Fruit fly (Drosophila melanogaster) whole organism, embryonic: Measurements from ENCODE around the gene CG14805.

Experiments used
- Bteb2 ChIP-seq: fragments of 200-800 bp; sonication (Bioruptor generic); optimal IDR thresholded peaks from 2 replicates; lab custom pipeline; 2016; ENCODE audit warnings: missing biosample characterization, missing genetic modification characterization
- CG12236 ChIP-seq: fragments of 200-800 bp; sonication (Bioruptor generic); optimal IDR thresholded peaks from 2 replicates; lab custom pipeline; 2016; ENCODE audit warnings: missing biosample characterization, missing genetic modification characterization
- CG12391 ChIP-seq: fragments of 200-800 bp; sonication (Bioruptor generic); optimal IDR thresholded peaks from 3 replicates; lab custom pipeline; 2018; ENCODE audit warnings: missing biosample characterization, mild to moderate bottlenecking, missing genetic modification characterization, moderate library complexity
- CG12769 ChIP-seq: fragments of 200-800 bp; sonication (Bioruptor generic); optimal IDR thresholded peaks from 2 replicates; lab custom pipeline; 2019; ENCODE audit warnings: missing biosample characterization, mild to moderate bottlenecking, missing genetic modification characterization, moderate library complexity
- CG13894 ChIP-seq: fragments of 200-800 bp; sonication (Bioruptor generic); optimal IDR thresholded peaks from 3 replicates; lab custom pipeline; 2018; ENCODE audit warnings: missing biosample characterization, mild to moderate bottlenecking, missing genetic modification characterization, moderate library complexity
- CG14050 ChIP-seq: fragments of 200-800 bp; sonication (Bioruptor generic); IDR thresholded peaks from 3 replicates; pipeline ENCODE4 v1.3.6; 2022; ENCODE audit warnings: missing biosample characterization, missing genetic modification characterization
- CG1529 ChIP-seq: fragments of 200-800 bp; sonication (Bioruptor generic); optimal IDR thresholded peaks from 3 replicates; lab custom pipeline; 2018; ENCODE audit warnings: missing biosample characterization, missing genetic modification characterization
- CG30403 ChIP-seq: fragments of 200-800 bp; sonication (Bioruptor generic); optimal IDR thresholded peaks from 3 replicates; lab custom pipeline; 2016; ENCODE audit warnings: missing biosample characterization, missing genetic modification characterization
- CG3065 ChIP-seq: fragments of 200-800 bp; sonication (Bioruptor generic); optimal IDR thresholded peaks from 2 replicates; lab custom pipeline; 2016; ENCODE audit warnings: missing biosample characterization, missing genetic modification characterization
- CG34376 ChIP-seq: fragments of 200-800 bp; sonication (Bioruptor generic); optimal IDR thresholded peaks from 2 replicates; lab custom pipeline; 2018; ENCODE audit warnings: missing biosample characterization, mild to moderate bottlenecking, missing genetic modification characterization
- CG6175 ChIP-seq: fragments of 200-800 bp; sonication (Bioruptor generic); IDR thresholded peaks from 3 replicates; pipeline ENCODE4 v1.3.6; 2022; ENCODE audit warnings: missing biosample characterization, missing genetic modification characterization
- CG7271 ChIP-seq: fragments of 200-800 bp; sonication (Bioruptor generic); optimal IDR thresholded peaks from 2 replicates; lab custom pipeline; 2018; ENCODE audit warnings: missing biosample characterization, mild to moderate bottlenecking, missing genetic modification characterization, moderate library complexity
- Dbx ChIP-seq: fragments of 200-800 bp; sonication (Bioruptor generic); IDR thresholded peaks from 3 replicates; pipeline ENCODE4 v1.3.6; 2022; ENCODE audit warnings: missing biosample characterization, missing genetic modification characterization
- Deaf1 ChIP-seq: fragments of 200-800 bp; optimal IDR thresholded peaks from 3 replicates; lab custom pipeline; 2019; ENCODE audit warnings: missing biosample characterization, mild to moderate bottlenecking, missing genetic modification characterization, moderate library complexity
- Drgx ChIP-seq: fragments of 200-800 bp; sonication (Bioruptor generic); IDR thresholded peaks from 2 replicates; pipeline ENCODE4 v1.3.6; 2022; ENCODE audit warnings: missing biosample characterization, missing genetic modification characterization
- HmgD ChIP-seq: fragments of 200-800 bp; sonication (Bioruptor generic); optimal IDR thresholded peaks from 3 replicates; lab custom pipeline; 2016; ENCODE audit warnings: missing biosample characterization, missing genetic modification characterization
- Med ChIP-seq: fragments of 200-800 bp; sonication (Bioruptor generic); peaks from one replicate; lab custom pipeline; 2016; ENCODE audit warnings: missing biosample characterization, missing genetic modification characterization, mild to moderate bottlenecking, inconsistent platforms, moderate library complexity
- NFAT ChIP-seq: fragments of 200-800 bp; sonication (Bioruptor generic); IDR thresholded peaks from 2 replicates; pipeline ENCODE4 v1.3.6; 2022; ENCODE audit warnings: missing biosample characterization, missing genetic modification characterization
- Optix ChIP-seq: fragments of 200-800 bp; sonication (Bioruptor generic); IDR thresholded peaks from 3 replicates; pipeline ENCODE4 v1.3.6; 2022; ENCODE audit warnings: missing biosample characterization, missing genetic modification characterization
- Six4 ChIP-seq: fragments of 200-800 bp; sonication (Bioruptor generic); optimal IDR thresholded peaks from 2 replicates; lab custom pipeline; 2016; ENCODE audit warnings: missing biosample characterization, missing genetic modification characterization
- Xbp1 ChIP-seq: fragments of 200-800 bp; sonication (Bioruptor generic); optimal IDR thresholded peaks from 3 replicates; lab custom pipeline; 2016; ENCODE audit warnings: missing biosample characterization, mild to moderate bottlenecking, missing genetic modification characterization
- al ChIP-seq: fragments of 200-800 bp; sonication (Bioruptor generic); IDR thresholded peaks from 2 replicates; pipeline ENCODE4 v1.3.6; 2022; ENCODE audit warnings: missing biosample characterization, missing genetic modification characterization
- bcd ChIP-seq: fragments of 200-800 bp; sonication (Bioruptor generic); optimal IDR thresholded peaks from 2 replicates; lab custom pipeline; 2017; ENCODE audit warnings: missing biosample characterization, mild to moderate bottlenecking, missing genetic modification characterization
- cad ChIP-seq: fragments of >200 bp; optimal IDR thresholded peaks from 2 replicates; lab custom pipeline; 2017; ENCODE audit warnings: missing biosample characterization, missing genetic modification characterization
- cg ChIP-seq: fragments of 200-800 bp; sonication (Bioruptor generic); optimal IDR thresholded peaks from 3 replicates; lab custom pipeline; 2019; ENCODE audit warnings: missing biosample characterization, mild to moderate bottlenecking, missing genetic modification characterization, moderate library complexity
- corto ChIP-seq: fragments of 200-800 bp; sonication (Bioruptor generic); optimal IDR thresholded peaks from 2 replicates; lab custom pipeline; 2016; ENCODE audit warnings: missing biosample characterization, mild to moderate bottlenecking, missing genetic modification characterization, moderate library complexity
- crol ChIP-seq: fragments of 200-800 bp; sonication (Bioruptor generic); IDR thresholded peaks from 2 replicates; pipeline ENCODE4 v1.3.6; 2022; ENCODE audit warnings: missing biosample characterization, missing genetic modification characterization
- disco-r ChIP-seq: fragments of 200-800 bp; sonication (Bioruptor generic); optimal IDR thresholded peaks from 2 replicates; lab custom pipeline; 2016; ENCODE audit warnings: missing biosample characterization, missing genetic modification characterization
- fd102C ChIP-seq: fragments of 200-800 bp; sonication (Bioruptor generic); optimal IDR thresholded peaks from 2 replicates; lab custom pipeline; 2018; ENCODE audit warnings: missing biosample characterization, mild to moderate bottlenecking, missing genetic modification characterization, moderate library complexity
- grau ChIP-seq: fragments of 200-800 bp; optimal IDR thresholded peaks from 3 replicates; lab custom pipeline; 2019; ENCODE audit warnings: missing biosample characterization, mild to moderate bottlenecking, missing genetic modification characterization, moderate library complexity
- gsb ChIP-seq: fragments of 200-800 bp; sonication (Bioruptor generic); IDR thresholded peaks from 2 replicates; pipeline ENCODE4 v1.3.6; 2022; ENCODE audit warnings: missing biosample characterization, missing genetic modification characterization
- hth ChIP-seq: fragments of >200 bp; optimal IDR thresholded peaks from 2 replicates; lab custom pipeline; 2017; ENCODE audit warnings: inconsistent platforms
- lbe ChIP-seq: fragments of 200-800 bp; sonication (Bioruptor generic); optimal IDR thresholded peaks from 2 replicates; lab custom pipeline; 2016; ENCODE audit warnings: missing biosample characterization, mild to moderate bottlenecking, missing genetic modification characterization
- lmd ChIP-seq: fragments of 200-800 bp; sonication (Bioruptor generic); IDR thresholded peaks from 2 replicates; pipeline ENCODE4 v1.3.6; 2022; ENCODE audit warnings: missing biosample characterization, missing genetic modification characterization
- pfk ChIP-seq: fragments of 200-800 bp; sonication (Bioruptor generic); optimal IDR thresholded peaks from 2 replicates; lab custom pipeline; 2018; ENCODE audit warnings: missing biosample characterization, mild to moderate bottlenecking, missing genetic modification characterization, moderate library complexity
- pros ChIP-seq: fragments of 200-800 bp; sonication (Bioruptor generic); optimal IDR thresholded peaks from 3 replicates; lab custom pipeline; 2019; ENCODE audit warnings: missing biosample characterization, mild to moderate bottlenecking, missing genetic modification characterization, moderate library complexity
- stwl ChIP-seq: fragments of 200-800 bp; sonication (Bioruptor generic); optimal IDR thresholded peaks from 3 replicates; lab custom pipeline; 2018; ENCODE audit warnings: missing biosample characterization, mild to moderate bottlenecking, missing genetic modification characterization, moderate library complexity
- tll ChIP-seq, 2 experiments: fragments of 200-800 bp in 1 of 2; fragments of >200 bp in 1 of 2; sonication (Bioruptor generic) in 1 of 2; optimal IDR thresholded peaks; 2 replicates each; lab custom pipeline; 2017 to 2019; ENCODE audit warnings: missing biosample characterization in 2 of 2, missing genetic modification characterization in 2 of 2, mild to moderate bottlenecking in 1 of 2, moderate library complexity in 1 of 2
- z ChIP-seq: fragments of 200-800 bp; sonication (Bioruptor generic); IDR thresholded peaks from 3 replicates; pipeline ENCODE4 v1.3.6; 2022; ENCODE audit warnings: missing biosample characterization, missing genetic modification characterization

Gene CG14805

DNA sequence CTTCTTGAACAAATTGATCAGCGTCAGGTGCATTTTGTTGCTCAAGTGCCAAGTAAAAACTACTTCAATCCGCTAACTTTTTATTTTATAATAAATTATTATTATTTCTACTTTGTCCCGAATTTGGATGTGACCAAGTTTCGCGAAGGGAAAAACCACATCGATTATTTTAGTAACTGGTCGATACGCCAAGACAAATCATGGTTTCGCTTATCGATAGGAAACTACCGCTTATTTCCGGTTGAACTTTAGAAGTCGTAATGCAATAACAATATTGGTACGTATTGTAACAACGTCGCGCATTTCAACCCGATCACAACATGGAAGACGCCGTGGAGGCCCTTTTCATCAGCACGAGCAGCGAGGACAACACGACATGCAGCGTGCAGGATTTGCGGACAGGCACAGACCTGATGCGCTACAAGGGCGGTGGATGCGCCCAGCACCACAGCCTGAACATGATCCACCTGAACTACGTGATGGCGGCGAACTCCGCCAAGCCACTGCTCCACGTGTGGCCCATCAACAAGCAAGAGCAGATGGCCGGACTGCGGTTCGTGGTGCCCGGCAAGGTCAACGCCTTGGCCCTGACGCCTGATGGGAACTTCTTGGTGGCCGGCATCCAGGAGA is at the start of gene CG14805, which contains the start of gene CG14817 (continued):
- TF ChIP-seq Deaf1 (peak; percentile 30), CG12391 (tag; lab: Kevin White, UChicago) (peak; percentile 76), disco-r (GFP tag; lab: Kevin White, UChicago) (peak; percentile 15), pfk (GFP tag; lab: Kevin White, UChicago) (peak; percentile 74), fd102C (GFP tag; lab: Kevin White, UChicago) (peak; percentile 14), Bteb2 (GFP tag; lab: Kevin White, UChicago) (peak; percentile 16), CG12769 (no peak), cg (GFP tag; lab: Kevin White, UChicago) (no peak), CG34376 (GFP tag; lab: Kevin White, UChicago) (peak; percentile 94), hth (lab: Kevin White, UChicago) (no peak), al (GFP tag; lab: Robert Waterston, UW) (no peak; the same call in 1 of the 2 replicates), CG30403 (GFP tag; lab: Kevin White, UChicago) (peak; percentile 41), lmd (GFP tag; lab: Robert Waterston, UW) (peak; percentile 17; the same call in 1 of the 2 replicates), Xbp1 (peak; percentile 34), CG7271 (tag; lab: Kevin White, UChicago) (peak; percentile 94), pros (GFP tag; lab: Kevin White, UChicago) (no peak), tll (GFP tag; optimal IDR thresholded peaks at IDR 0.05; lab: Kevin White, UChicago) (no peak), Drgx (GFP tag; lab: Robert Waterston, UW) (no peak), CG1529 (GFP tag; lab: Kevin White, UChicago) (peak; percentile 54), CG12236 (GFP tag; lab: Kevin White, UChicago) (no peak), NFAT (peak; percentile 68; the same call in 1 of the 2 replicates), CG13894 (tag; lab: Kevin White, UChicago) (peak; percentile 80), cad (no peak), Optix (GFP tag; lab: Robert Waterston, UW) (0 out of 3 replicates have a peak, but pooled peaks have one; percentile 22), gsb (GFP tag; lab: Robert Waterston, UW) (no peak), lbe (GFP tag; lab: Kevin White, UChicago) (peak; percentile 62), corto (GFP tag; lab: Kevin White, UChicago) (no peak), z (GFP tag; lab: Robert Waterston, UW) (no peak), HmgD (GFP tag; lab: Kevin White, UChicago) (no peak), stwl (tag; lab: Kevin White, UChicago) (peak; percentile 46), bcd (GFP tag; lab: Kevin White, UChicago) (peak; percentile 79), grau (tag; lab: Kevin White, UChicago) (peak; percentile 66), Dbx (GFP tag; lab: Robert Waterston, UW) (no peak), CG3065 (no peak), Six4 (GFP tag; lab: Kevin White, UChicago) (peak; percentile 34), CG14050 (GFP tag; lab: Robert Waterston, UW) (peak; percentile 59; the same call in 2 of the 3 replicates)

DNA sequence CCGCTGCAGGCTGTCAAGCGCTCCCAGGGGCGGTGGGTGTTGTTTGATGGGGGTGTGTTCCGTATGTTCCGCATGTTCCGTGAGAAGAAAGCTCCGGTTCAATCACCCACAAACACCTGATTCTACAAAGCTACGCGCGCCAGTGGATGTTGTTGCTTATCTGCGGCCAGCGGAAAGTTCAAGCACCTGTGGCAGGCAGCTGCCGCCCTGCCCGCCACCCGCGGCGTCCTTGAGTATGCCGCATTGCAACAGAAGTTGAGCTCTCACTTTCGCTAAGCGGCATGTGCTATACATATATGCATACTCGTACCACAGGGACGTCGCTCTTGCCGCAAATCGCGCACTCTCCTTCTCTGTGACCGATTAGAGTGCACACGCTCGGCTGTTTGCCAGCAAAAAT is 49.0 kb upstream of the CG14805 start:
- TF ChIP-seq tll (GFP tag; optimal IDR thresholded peaks at IDR 0.05; lab: Kevin White, UChicago) (no peak), crol (GFP tag; lab: Robert Waterston, UW) (0 out of 2 replicates have a peak, but pooled peaks have one; percentile 37), CG6175 (GFP tag; lab: Robert Waterston, UW) (peak; percentile 54; the same call in 1 of the 3 replicates), Med (GFP tag; lab: Kevin White, UChicago) (peak; percentile 34)
